Worm (Caenorhabditis elegans) whole organism, midembryonic: ENCODE data around the gene tag-30.

Experiments
- flt-1 ChIP-seq: fragments of 200-800 bp; sonication (Bioruptor generic); IDR thresholded peaks from 2 replicates; pipeline ENCODE4 v1.3.6; 2022; ENCODE audit warnings: missing genetic modification characterization, missing compliant biosample characterization
- klf-2 ChIP-seq: fragments of 200-800 bp; sonication (Bioruptor generic); conservative IDR thresholded peaks from 2 replicates; pipeline ENCODE4 v1.3.6; 2022; ENCODE audit warnings: missing genetic modification reagents, missing genetic modification characterization, missing compliant biosample characterization
- med-1 ChIP-seq: sonication (generic microtip); optimal IDR thresholded peaks from 2 replicates; lab custom pipeline; 2017; ENCODE audit warnings: missing genetic modification characterization, mild to moderate bottlenecking, missing compliant biosample characterization, antibody characterized with exemption, missing genetic modification reagents; ENCODE audit not compliant: insufficient read depth
- ztf-23 ChIP-seq: fragments of 200-800 bp; sonication (Bioruptor generic); IDR thresholded peaks from 2 replicates; pipeline ENCODE4 v1.3.6; 2022; ENCODE audit warnings: missing genetic modification reagents, missing genetic modification characterization, missing compliant biosample characterization

DNA sequence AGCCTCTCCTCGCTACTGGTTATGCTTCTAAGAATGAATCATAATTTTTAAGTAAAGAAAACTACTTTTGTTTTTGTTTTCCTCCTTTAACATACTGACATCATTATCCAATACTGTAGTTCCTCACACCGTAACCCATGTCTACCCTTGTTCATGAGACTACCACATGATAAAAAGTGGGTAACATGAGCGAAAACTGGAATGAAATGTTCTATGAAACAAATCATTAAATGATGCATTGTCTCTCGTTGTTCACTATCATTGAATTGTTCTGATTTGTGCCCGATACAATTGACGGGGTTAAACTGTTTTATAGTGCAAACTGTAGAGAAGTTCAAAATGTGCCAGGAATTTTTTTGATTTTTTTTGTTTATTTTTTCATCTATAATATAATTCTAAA lies 42.8 kb upstream of the tag-30 start:
- TF ChIP-seq klf-2 (GFP tag; lab: Robert Waterston, UW) (no peak), ztf-23 (GFP tag; lab: Robert Waterston, UW) (no peak), med-1 (no peak), flt-1 (GFP tag; lab: Robert Waterston, UW) (no peak)
